Worm (Caenorhabditis elegans) whole organism, young adult: ENCODE data around the gene daam-1.

Experiments
- B0035.1 ChIP-seq: sonication (generic microtip); optimal IDR thresholded peaks from 2 replicates; lab custom pipeline; 2016; ENCODE audit warnings: missing genetic modification characterization, mild to moderate bottlenecking, missing compliant biosample characterization, missing genotype, missing genetic modification reagents
- B0261.1 ChIP-seq: sonication (generic microtip); optimal IDR thresholded peaks from 2 replicates; lab custom pipeline; 2016; ENCODE audit warnings: mild to moderate bottlenecking, missing genetic modification characterization, moderate library complexity, missing compliant biosample characterization
- C06A6.2 ChIP-seq: fragments of 200-800 bp; sonication (Bioruptor generic); conservative IDR thresholded peaks from 2 replicates; pipeline ENCODE4 v1.3.6; 2022; ENCODE audit warnings: missing genetic modification characterization, missing compliant biosample characterization
- F23B12.7 ChIP-seq: sonication (generic microtip); optimal IDR thresholded peaks from 2 replicates; lab custom pipeline; 2017; ENCODE audit warnings: missing genetic modification characterization, mild to moderate bottlenecking, missing compliant biosample characterization, antibody characterized with exemption, moderate library complexity; ENCODE audit not compliant: insufficient read depth
- F37B4.10 ChIP-seq: fragments of 200-800 bp; sonication (Bioruptor generic); IDR thresholded peaks from 2 replicates; pipeline ENCODE4 v1.3.6; 2022; ENCODE audit warnings: missing genetic modification characterization, missing compliant biosample characterization
- K12H6.12 ChIP-seq: fragments of 200-800 bp; sonication (Bioruptor generic); optimal IDR thresholded peaks from 2 replicates; lab custom pipeline; 2018; ENCODE audit warnings: mild to moderate bottlenecking, missing genetic modification characterization, missing compliant biosample characterization
- Y56A3A.18 ChIP-seq: fragments of 200-800 bp; sonication (Bioruptor generic); IDR thresholded peaks from 2 replicates; pipeline ENCODE4 v1.3.6; 2022; ENCODE audit warnings: missing genetic modification reagents, missing genetic modification characterization, missing compliant biosample characterization
- ama-1 ChIP-seq, 3 experiments: fragments of 150-350 bp in 1 of 3; sonication (generic microtip) in 2 of 3; optimal IDR thresholded peaks; 2 replicates each; lab custom pipeline; 2014 to 2018; ENCODE audit warnings: missing biosample characterization in 2 of 3, missing genetic modification characterization in 2 of 3, missing genetic modification reagents in 2 of 3
- attf-5 ChIP-seq: fragments of 200-800 bp; sonication (Bioruptor generic); optimal IDR thresholded peaks from 2 replicates; lab custom pipeline; 2018; ENCODE audit warnings: mild to moderate bottlenecking, missing genetic modification characterization, missing compliant biosample characterization
- attf-6 ChIP-seq: fragments of 200-800 bp; sonication (Bioruptor generic); IDR thresholded peaks from 2 replicates; pipeline ENCODE4 v1.3.6; 2022; ENCODE audit warnings: missing genetic modification reagents, missing genetic modification characterization, missing compliant biosample characterization
- ceh-58 ChIP-seq: fragments of 200-800 bp; sonication (Bioruptor generic); IDR thresholded peaks from 2 replicates; pipeline ENCODE4 v1.3.6; 2022; ENCODE audit warnings: missing genetic modification characterization, missing compliant biosample characterization
- chd-7 ChIP-seq: sonication (generic microtip); optimal IDR thresholded peaks from 2 replicates; lab custom pipeline; 2016; ENCODE audit warnings: mild to moderate bottlenecking, missing genetic modification characterization, moderate library complexity, missing compliant biosample characterization
- die-1 ChIP-seq: sonication (generic microtip); optimal IDR thresholded peaks from 2 replicates; lab custom pipeline; 2016; ENCODE audit warnings: missing genotype, mild to moderate bottlenecking, missing genetic modification characterization, missing compliant biosample characterization
- egl-18 ChIP-seq: fragments of 200-800 bp; sonication (Bioruptor generic); IDR thresholded peaks from 2 replicates; pipeline ENCODE4 v1.3.6; 2022; ENCODE audit warnings: missing genetic modification reagents, missing genetic modification characterization, missing compliant biosample characterization
- ets-4 ChIP-seq: fragments of 200-800 bp; sonication (Bioruptor generic); optimal IDR thresholded peaks from 2 replicates; lab custom pipeline; 2018; ENCODE audit warnings: mild to moderate bottlenecking, missing genetic modification characterization, missing compliant biosample characterization
- hlh-26 ChIP-seq: fragments of 200-800 bp; sonication (Bioruptor generic); conservative IDR thresholded peaks from 2 replicates; pipeline ENCODE4 v1.3.6; 2022; ENCODE audit warnings: missing genetic modification reagents, missing genetic modification characterization, missing compliant biosample characterization
- hmg-1.2 ChIP-seq: fragments of 200-800 bp; sonication (Bioruptor generic); IDR thresholded peaks from 2 replicates; pipeline ENCODE4 v1.3.6; 2022; ENCODE audit warnings: missing genetic modification reagents, missing genetic modification characterization, missing compliant biosample characterization
- lag-1 ChIP-seq: fragments of 200-800 bp; sonication (Bioruptor generic); IDR thresholded peaks from 2 replicates; pipeline ENCODE4 v1.3.6; 2022; ENCODE audit warnings: missing genetic modification reagents, missing genetic modification characterization, missing compliant biosample characterization
- lin-54 ChIP-seq: fragments of 200-800 bp; sonication (Bioruptor generic); optimal IDR thresholded peaks from 2 replicates; lab custom pipeline; 2018; ENCODE audit warnings: mild to moderate bottlenecking, missing genetic modification characterization, missing compliant biosample characterization
- lsy-27 ChIP-seq: sonication (generic microtip); optimal IDR thresholded peaks from 2 replicates; lab custom pipeline; 2017; ENCODE audit warnings: missing genetic modification characterization, mild to moderate bottlenecking, missing compliant biosample characterization, antibody characterized with exemption, missing genotype, borderline replicate concordance; ENCODE audit not compliant: insufficient read depth
- madf-10 ChIP-seq: sonication (generic microtip); optimal IDR thresholded peaks from 2 replicates; lab custom pipeline; 2016; ENCODE audit warnings: mild to moderate bottlenecking, missing genetic modification characterization, missing compliant biosample characterization
- madf-3 ChIP-seq: fragments of 200-800 bp; sonication (Bioruptor generic); IDR thresholded peaks from 2 replicates; pipeline ENCODE4 v1.3.6; 2022; ENCODE audit warnings: missing genetic modification reagents, missing genetic modification characterization, missing compliant biosample characterization
- madf-6 ChIP-seq: fragments of 200-800 bp; sonication (Bioruptor generic); IDR thresholded peaks from 2 replicates; pipeline ENCODE4 v1.3.6; 2022; ENCODE audit warnings: missing genetic modification reagents, missing genetic modification characterization, missing compliant biosample characterization
- mcd-1 ChIP-seq: fragments of 200-800 bp; sonication (Bioruptor generic); IDR thresholded peaks from 2 replicates; pipeline ENCODE4 v1.3.6; 2022; ENCODE audit warnings: missing genetic modification reagents, missing genetic modification characterization, missing compliant biosample characterization
- nfya-1 ChIP-seq: sonication (generic microtip); optimal IDR thresholded peaks from 2 replicates; lab custom pipeline; 2017; ENCODE audit warnings: antibody characterized with exemption, missing compliant biosample characterization, missing genetic modification characterization, borderline replicate concordance; ENCODE audit not compliant: insufficient read depth
- nhr-179 ChIP-seq: sonication (generic microtip); optimal IDR thresholded peaks from 2 replicates; lab custom pipeline; 2016; ENCODE audit warnings: mild to moderate bottlenecking, missing genetic modification characterization, missing compliant biosample characterization
- rcor-1 ChIP-seq: fragments of 200-800 bp; sonication (Bioruptor generic); IDR thresholded peaks from 2 replicates; pipeline ENCODE4 v1.3.6; 2022; ENCODE audit warnings: missing genetic modification reagents, missing genetic modification characterization, missing compliant biosample characterization
- sdz-38 ChIP-seq: sonication (generic microtip); optimal IDR thresholded peaks from 2 replicates; lab custom pipeline; 2016; ENCODE audit warnings: missing genotype, missing genetic modification characterization, missing compliant biosample characterization
- snpc-1.1 ChIP-seq: sonication (generic microtip); optimal IDR thresholded peaks from 2 replicates; lab custom pipeline; 2017; ENCODE audit warnings: missing genetic modification characterization, mild to moderate bottlenecking, missing compliant biosample characterization, antibody characterized with exemption, moderate library complexity, missing genotype, missing genetic modification reagents; ENCODE audit not compliant: insufficient read depth
- snpc-4 ChIP-seq, 5 experiments: fragments of 150-350 bp in 1 of 5; sonication (generic microtip) in 4 of 5; optimal IDR thresholded peaks; 2 replicates each; lab custom pipeline; 2014 to 2018; ENCODE audit warnings: missing genetic modification characterization in 5 of 5, missing biosample characterization in 3 of 5, antibody characterized with exemption in 2 of 5, mild to moderate bottlenecking in 2 of 5, missing compliant biosample characterization in 2 of 5, missing genotype in 2 of 5, moderate library complexity in 2 of 5, missing genetic modification reagents in 1 of 5
- xnd-1 ChIP-seq: sonication (generic microtip); optimal IDR thresholded peaks from 2 replicates; lab custom pipeline; 2016; ENCODE audit warnings: missing genotype, missing genetic modification reagents, missing genetic modification characterization, missing compliant biosample characterization
- zfh-2 ChIP-seq: fragments of 200-800 bp; sonication (Bioruptor generic); conservative IDR thresholded peaks from 2 replicates; pipeline ENCODE4 v1.3.6; 2022; ENCODE audit warnings: missing genetic modification reagents, missing genetic modification characterization, missing compliant biosample characterization
- ztf-26 ChIP-seq: sonication (generic microtip); optimal IDR thresholded peaks from 2 replicates; lab custom pipeline; 2017; ENCODE audit warnings: missing genetic modification characterization, missing compliant biosample characterization
- ztf-28 ChIP-seq: fragments of 200-800 bp; sonication (Bioruptor generic); IDR thresholded peaks from 2 replicates; pipeline ENCODE4 v1.3.6; 2022; ENCODE audit warnings: missing genetic modification reagents, missing genetic modification characterization, missing compliant biosample characterization
- ztf-3 ChIP-seq: fragments of 200-800 bp; sonication (Bioruptor generic); optimal IDR thresholded peaks from 2 replicates; lab custom pipeline; 2018; ENCODE audit warnings: mild to moderate bottlenecking, missing genetic modification characterization, missing compliant biosample characterization

daam-1 gene

ce11 chrV:28270-28669 lies 55.4 kb downstream of the daam-1 start:
- TF ChIP-seq F23B12.7 (tag; lab: Kevin White, UChicago), result no peak
- TF ChIP-seq egl-18 (GFP tag; lab: Robert Waterston, UW), result no peak
- no peak for TF ChIP-seq ztf-3 (GFP tag; lab: Kevin White, UChicago)
- TF ChIP-seq chd-7 (tag; lab: Kevin White, UChicago), result no peak
- TF ChIP-seq lin-54, result no peak
- TF ChIP-seq B0035.1 (tag; lab: Kevin White, UChicago), result no peak
- 0 out of 2 replicates have a peak, but pooled peaks have one; percentile 67 for TF ChIP-seq F37B4.10 (GFP tag; lab: Robert Waterston, UW)
- TF ChIP-seq ztf-28 (GFP tag; lab: Robert Waterston, UW), result no peak
- TF ChIP-seq C06A6.2 (GFP tag; lab: Robert Waterston, UW), result 0 out of 2 replicates have a peak, but pooled peaks have one; percentile 12
- TF ChIP-seq nhr-179, result no peak
- TF ChIP-seq zfh-2 (GFP tag; lab: Robert Waterston, UW), result peak; percentile 73
- TF ChIP-seq lsy-27 (tag; lab: Kevin White, UChicago), result no peak
- TF ChIP-seq ceh-58, result no peak
- no peak for TF ChIP-seq xnd-1 (tag; lab: Kevin White, UChicago)
- TF ChIP-seq, all 124 proteins: peak for 3

DNA sequence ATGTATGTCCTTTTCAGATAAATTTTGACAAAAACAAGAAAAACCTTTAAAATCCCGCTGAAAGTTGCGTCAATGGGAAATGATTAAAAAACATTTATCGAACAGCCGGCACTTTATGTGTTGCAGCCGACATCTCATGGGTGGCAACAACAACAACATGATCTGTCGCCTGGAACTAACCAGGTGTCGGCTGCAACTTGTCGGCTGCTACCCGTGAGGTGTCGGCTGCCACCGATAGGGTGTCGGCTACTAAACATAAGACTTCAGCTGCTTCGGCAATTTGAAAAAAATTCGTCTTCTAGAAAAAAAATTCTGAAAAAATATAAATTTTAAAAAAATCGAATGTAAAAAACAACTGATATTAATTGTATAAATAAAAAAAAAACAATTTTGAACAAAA lies 56.0 kb downstream of the daam-1 start:
- TF ChIP-seq sdz-38 (tag; lab: Kevin White, UChicago) (no peak), snpc-4 (GFP tag; optimal IDR thresholded peaks at IDR 0.05; lab: Kevin White, UChicago) (peak; percentile 53), snpc-4 (tag; optimal IDR thresholded peaks at IDR 0.05; lab: Kevin White, UChicago) (peak in 3 of 4 experiments; percentile 11 to 69 (median 32)), nfya-1 (no peak), madf-6 (GFP tag; lab: Robert Waterston, UW) (no peak), ets-4 (GFP tag; lab: Kevin White, UChicago) (no peak), ama-1 (optimal IDR thresholded peaks at IDR 0.05; lab: Kevin White, UChicago) (no peak), ama-1 (GFP tag; optimal IDR thresholded peaks at IDR 0.05; lab: Kevin White, UChicago) (no peak), madf-3 (GFP tag; lab: Robert Waterston, UW) (no peak), snpc-1.1 (tag; lab: Kevin White, UChicago) (peak; percentile 54), F37B4.10 (GFP tag; lab: Robert Waterston, UW) (no peak)

DNA sequence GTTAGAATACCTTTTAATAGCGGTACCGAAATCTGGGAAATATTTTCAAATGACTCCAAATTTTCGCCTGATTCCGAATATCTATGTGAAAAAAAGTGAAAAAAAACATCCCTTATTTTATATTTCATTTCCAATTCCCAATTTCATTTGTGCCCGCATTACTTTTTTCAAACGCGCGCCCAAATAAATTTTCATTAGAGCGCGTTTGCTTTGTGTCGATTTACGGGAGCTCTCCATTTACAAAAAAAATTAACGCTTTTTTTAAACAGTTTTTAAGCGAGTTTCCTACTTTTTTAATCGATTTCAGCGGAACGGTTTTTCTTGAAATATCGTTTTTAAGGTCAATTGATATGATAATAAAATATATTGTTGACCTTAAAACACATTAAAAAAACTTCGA lies 59.5 kb downstream of the daam-1 start:
- TF ChIP-seq die-1 (no peak), F23B12.7 (tag; lab: Kevin White, UChicago) (no peak), Y56A3A.18 (GFP tag; lab: Robert Waterston, UW) (no peak), nhr-179 (no peak), rcor-1 (no peak), ztf-26 (tag; lab: Kevin White, UChicago) (no peak), attf-5 (GFP tag; lab: Kevin White, UChicago) (no peak), B0261.1 (no peak), attf-6 (GFP tag; lab: Robert Waterston, UW) (no peak), K12H6.12 (tag; lab: Kevin White, UChicago) (no peak), hmg-1.2 (GFP tag; lab: Robert Waterston, UW) (no peak), zfh-2 (GFP tag; lab: Robert Waterston, UW) (no peak), hlh-26 (no peak), mcd-1 (GFP tag; lab: Robert Waterston, UW) (no peak), lag-1 (GFP tag; lab: Robert Waterston, UW) (no peak), madf-10 (tag; lab: Kevin White, UChicago) (no peak)
